Worm (Caenorhabditis elegans) whole organism, young adult: ENCODE data around the gene srx-116.

Source experiments
- B0336.3 ChIP-seq: fragments of 200-800 bp; sonication (Bioruptor generic); IDR thresholded peaks from 2 replicates; pipeline ENCODE4 v1.3.6; 2022; ENCODE audit warnings: missing genetic modification characterization, missing compliant biosample characterization
- C06A6.2 ChIP-seq: fragments of 200-800 bp; sonication (Bioruptor generic); conservative IDR thresholded peaks from 2 replicates; pipeline ENCODE4 v1.3.6; 2022; ENCODE audit warnings: missing genetic modification characterization, missing compliant biosample characterization
- C17E4.6 ChIP-seq: fragments of 200-800 bp; sonication (Bioruptor generic); IDR thresholded peaks from 2 replicates; pipeline ENCODE4 v1.3.6; 2022; ENCODE audit warnings: missing genetic modification reagents, missing genetic modification characterization, missing compliant biosample characterization
- D2030.7 ChIP-seq: fragments of 200-800 bp; sonication (Bioruptor generic); IDR thresholded peaks from 2 replicates; pipeline ENCODE4 v1.3.6; 2022; ENCODE audit warnings: missing genetic modification reagents, missing genetic modification characterization, missing compliant biosample characterization
- F22D6.2 ChIP-seq: sonication (generic microtip); optimal IDR thresholded peaks from 2 replicates; lab custom pipeline; 2016; ENCODE audit warnings: mild to moderate bottlenecking, missing genetic modification characterization, missing compliant biosample characterization
- K11D2.4 ChIP-seq: fragments of 200-800 bp; sonication (Bioruptor generic); IDR thresholded peaks from 2 replicates; pipeline ENCODE4 v1.3.6; 2022; ENCODE audit warnings: missing genetic modification reagents, missing genetic modification characterization, missing compliant biosample characterization
- K12H6.12 ChIP-seq: fragments of 200-800 bp; sonication (Bioruptor generic); optimal IDR thresholded peaks from 2 replicates; lab custom pipeline; 2018; ENCODE audit warnings: mild to moderate bottlenecking, missing genetic modification characterization, missing compliant biosample characterization
- T26A5.8 ChIP-seq: sonication (generic microtip); optimal IDR thresholded peaks from 2 replicates; lab custom pipeline; 2016; ENCODE audit warnings: missing genetic modification characterization, missing compliant biosample characterization
- Y95B8A.8 ChIP-seq: fragments of 200-800 bp; sonication (Bioruptor generic); IDR thresholded peaks from 2 replicates; pipeline ENCODE4 v1.3.6; 2022; ENCODE audit warnings: missing genetic modification reagents, missing genetic modification characterization, missing compliant biosample characterization
- atf-7 ChIP-seq: sonication (generic microtip); optimal IDR thresholded peaks from 2 replicates; lab custom pipeline; 2017; ENCODE audit warnings: mild to moderate bottlenecking, missing genetic modification characterization, missing compliant biosample characterization
- attf-5 ChIP-seq: fragments of 200-800 bp; sonication (Bioruptor generic); optimal IDR thresholded peaks from 2 replicates; lab custom pipeline; 2018; ENCODE audit warnings: mild to moderate bottlenecking, missing genetic modification characterization, missing compliant biosample characterization
- cebp-1 ChIP-seq, 2 experiments: fragments of 200-800 bp in 1 of 2; sonication (Bioruptor generic) in 1 of 2; sonication (generic microtip) in 1 of 2; IDR thresholded peaks in 1 of 2; optimal IDR thresholded peaks in 1 of 2; 2 replicates each; pipeline versions ENCODE4 v1.3.6 to Lab custom; 2017 to 2022; ENCODE audit warnings: missing compliant biosample characterization in 2 of 2, missing genetic modification characterization in 2 of 2, mild to moderate bottlenecking in 1 of 2, missing genetic modification reagents in 1 of 2, moderate library complexity in 1 of 2
- ceh-58 ChIP-seq: fragments of 200-800 bp; sonication (Bioruptor generic); IDR thresholded peaks from 2 replicates; pipeline ENCODE4 v1.3.6; 2022; ENCODE audit warnings: missing genetic modification characterization, missing compliant biosample characterization
- chd-7 ChIP-seq: sonication (generic microtip); optimal IDR thresholded peaks from 2 replicates; lab custom pipeline; 2016; ENCODE audit warnings: mild to moderate bottlenecking, missing genetic modification characterization, moderate library complexity, missing compliant biosample characterization
- die-1 ChIP-seq: sonication (generic microtip); optimal IDR thresholded peaks from 2 replicates; lab custom pipeline; 2016; ENCODE audit warnings: missing genotype, mild to moderate bottlenecking, missing genetic modification characterization, missing compliant biosample characterization
- ekl-4 ChIP-seq: fragments of 200-800 bp; sonication (Bioruptor generic); IDR thresholded peaks from 2 replicates; pipeline ENCODE4 v1.3.6; 2022; ENCODE audit warnings: missing genetic modification reagents, missing genetic modification characterization, missing compliant biosample characterization
- ets-4 ChIP-seq: fragments of 200-800 bp; sonication (Bioruptor generic); optimal IDR thresholded peaks from 2 replicates; lab custom pipeline; 2018; ENCODE audit warnings: mild to moderate bottlenecking, missing genetic modification characterization, missing compliant biosample characterization
- hmg-1.2 ChIP-seq: fragments of 200-800 bp; sonication (Bioruptor generic); IDR thresholded peaks from 2 replicates; pipeline ENCODE4 v1.3.6; 2022; ENCODE audit warnings: missing genetic modification reagents, missing genetic modification characterization, missing compliant biosample characterization
- hrde-1 ChIP-seq: sonication (generic microtip); optimal IDR thresholded peaks from 2 replicates; lab custom pipeline; 2016; ENCODE audit warnings: missing genetic modification characterization, mild to moderate bottlenecking, missing compliant biosample characterization, moderate library complexity, missing genotype, missing genetic modification reagents, borderline replicate concordance
- hsf-1 ChIP-seq: fragments of 200-800 bp; sonication (Bioruptor generic); IDR thresholded peaks from 2 replicates; pipeline ENCODE4 v1.3.6; 2022; ENCODE audit warnings: missing genetic modification reagents, missing genetic modification characterization, missing compliant biosample characterization
- lag-1 ChIP-seq: fragments of 200-800 bp; sonication (Bioruptor generic); IDR thresholded peaks from 2 replicates; pipeline ENCODE4 v1.3.6; 2022; ENCODE audit warnings: missing genetic modification reagents, missing genetic modification characterization, missing compliant biosample characterization
- lin-35 ChIP-seq, 3 experiments: fragments of 150-350 bp in 2 of 3; sonication (generic microtip) in 1 of 3; optimal IDR thresholded peaks; 2 replicates each; lab custom pipeline; 2014 to 2018; ENCODE audit warnings: missing biosample characterization in 3 of 3, missing genetic modification characterization in 3 of 3, missing genetic modification reagents in 3 of 3
- lin-40 ChIP-seq: sonication (generic microtip); optimal IDR thresholded peaks from 2 replicates; lab custom pipeline; 2016; ENCODE audit warnings: missing genetic modification characterization, mild to moderate bottlenecking, missing compliant biosample characterization, missing genotype, missing genetic modification reagents
- madf-6 ChIP-seq: fragments of 200-800 bp; sonication (Bioruptor generic); IDR thresholded peaks from 2 replicates; pipeline ENCODE4 v1.3.6; 2022; ENCODE audit warnings: missing genetic modification reagents, missing genetic modification characterization, missing compliant biosample characterization
- mcd-1 ChIP-seq: fragments of 200-800 bp; sonication (Bioruptor generic); IDR thresholded peaks from 2 replicates; pipeline ENCODE4 v1.3.6; 2022; ENCODE audit warnings: missing genetic modification reagents, missing genetic modification characterization, missing compliant biosample characterization
- nfya-1 ChIP-seq: sonication (generic microtip); optimal IDR thresholded peaks from 2 replicates; lab custom pipeline; 2017; ENCODE audit warnings: antibody characterized with exemption, missing compliant biosample characterization, missing genetic modification characterization, borderline replicate concordance; ENCODE audit not compliant: insufficient read depth
- nfyb-1 ChIP-seq: fragments of 200-800 bp; sonication (Bioruptor generic); IDR thresholded peaks from 2 replicates; pipeline ENCODE4 v1.3.6; 2022; ENCODE audit warnings: missing genetic modification reagents, missing genetic modification characterization, missing compliant biosample characterization
- nhr-27 ChIP-seq: fragments of 200-800 bp; sonication (Bioruptor generic); optimal IDR thresholded peaks from 2 replicates; lab custom pipeline; 2018; ENCODE audit warnings: mild to moderate bottlenecking, missing genetic modification characterization, moderate library complexity, missing compliant biosample characterization
- nhr-80 ChIP-seq: sonication (generic microtip); optimal IDR thresholded peaks from 2 replicates; lab custom pipeline; 2016; ENCODE audit warnings: missing genetic modification characterization, missing compliant biosample characterization
- pha-4 ChIP-seq: fragments of 150-350 bp; sonication (generic microtip); optimal IDR thresholded peaks from 2 replicates; lab custom pipeline; 2014; ENCODE audit warnings: missing biosample characterization, missing genetic modification reagents, missing genetic modification characterization
- rcor-1 ChIP-seq: fragments of 200-800 bp; sonication (Bioruptor generic); IDR thresholded peaks from 2 replicates; pipeline ENCODE4 v1.3.6; 2022; ENCODE audit warnings: missing genetic modification reagents, missing genetic modification characterization, missing compliant biosample characterization
- rpc-1 ChIP-seq, 2 experiments: fragments of 150-350 bp in 1 of 2; sonication (generic microtip) in 1 of 2; optimal IDR thresholded peaks; 2 replicates each; lab custom pipeline; 2014 to 2018; ENCODE audit warnings: missing biosample characterization in 1 of 2, missing genetic modification characterization in 1 of 2, missing genetic modification reagents in 1 of 2, missing genotype in 1 of 2
- snpc-4 ChIP-seq, 5 experiments: fragments of 150-350 bp in 1 of 5; sonication (generic microtip) in 4 of 5; optimal IDR thresholded peaks; 2 replicates each; lab custom pipeline; 2014 to 2018; ENCODE audit warnings: missing genetic modification characterization in 5 of 5, missing biosample characterization in 3 of 5, antibody characterized with exemption in 2 of 5, mild to moderate bottlenecking in 2 of 5, missing compliant biosample characterization in 2 of 5, missing genotype in 2 of 5, moderate library complexity in 2 of 5, missing genetic modification reagents in 1 of 5
- somi-1 ChIP-seq: fragments of 200-800 bp; sonication (Bioruptor generic); optimal IDR thresholded peaks from 2 replicates; lab custom pipeline; 2018; ENCODE audit warnings: mild to moderate bottlenecking, missing genetic modification characterization, missing compliant biosample characterization
- tbp1 ChIP-seq: fragments of 200-800 bp; sonication (Bioruptor generic); optimal IDR thresholded peaks from 2 replicates; lab custom pipeline; 2018; ENCODE audit warnings: mild to moderate bottlenecking, missing genetic modification characterization, missing compliant biosample characterization
- tbx-9 ChIP-seq: sonication (generic microtip); optimal IDR thresholded peaks from 2 replicates; lab custom pipeline; 2016; ENCODE audit warnings: borderline replicate concordance, missing genetic modification characterization, inconsistent platforms, missing compliant biosample characterization
- ztf-22 ChIP-seq: fragments of 200-800 bp; sonication (Bioruptor generic); optimal IDR thresholded peaks from 2 replicates; lab custom pipeline; 2018; ENCODE audit warnings: mild to moderate bottlenecking, missing genetic modification characterization, moderate library complexity, missing compliant biosample characterization
- ztf-25 ChIP-seq: fragments of 200-800 bp; sonication (Bioruptor generic); IDR thresholded peaks from 2 replicates; pipeline ENCODE4 v1.3.6; 2022; ENCODE audit warnings: missing genetic modification reagents, missing genetic modification characterization, missing compliant biosample characterization
- ztf-26 ChIP-seq: sonication (generic microtip); optimal IDR thresholded peaks from 2 replicates; lab custom pipeline; 2017; ENCODE audit warnings: missing genetic modification characterization, missing compliant biosample characterization

srx-116 gene

ce11 chrV:12637238-12637690, 33.4 kb upstream of the srx-116 start, which contains the start of gene F56H9.2:
F56H9.2 (plus strand) TSS chrV:12637663.
- TF ChIP-seq ekl-4 = peak; percentile 46; the same call in 1 of the 2 replicates
- TF ChIP-seq nfyb-1 = peak; percentile 73
- TF ChIP-seq C06A6.2 (GFP tag; lab: Robert Waterston, UW) = peak; percentile 67; the same call in 1 of the 2 replicates
- peak; percentile 52 for TF ChIP-seq nhr-80 (tag; lab: Kevin White, UChicago)
- no peak for TF ChIP-seq cebp-1 (GFP tag; IDR thresholded peaks at IDR 0.05; lab: Robert Waterston, UW)
- TF ChIP-seq cebp-1 (tag; optimal IDR thresholded peaks at IDR 0.05; lab: Kevin White, UChicago) = peak; percentile 64
- no peak for TF ChIP-seq nfya-1
- TF ChIP-seq B0336.3 = peak; percentile 61
- TF ChIP-seq ztf-25 (GFP tag; lab: Robert Waterston, UW) = no peak
- no peak for TF ChIP-seq Y95B8A.8 (GFP tag; lab: Robert Waterston, UW)
- TF ChIP-seq snpc-4 (GFP tag; optimal IDR thresholded peaks at IDR 0.05; lab: Kevin White, UChicago) = no peak
- peak in 1 of 4 experiments; percentile 20 for TF ChIP-seq snpc-4 (tag; optimal IDR thresholded peaks at IDR 0.05; lab: Kevin White, UChicago)
- no peak for TF ChIP-seq D2030.7 (GFP tag; lab: Robert Waterston, UW)
- peak; percentile 73 for TF ChIP-seq ztf-22
- peak; percentile 50; the same call in 1 of the 2 replicates for TF ChIP-seq hmg-1.2 (GFP tag; lab: Robert Waterston, UW)
- no peak for TF ChIP-seq madf-6 (GFP tag; lab: Robert Waterston, UW)
- TF ChIP-seq atf-7 (tag; lab: Kevin White, UChicago) = peak; percentile 60
- peak in 1 of 3 experiments; percentile 18 for TF ChIP-seq lin-35 (GFP tag; optimal IDR thresholded peaks at IDR 0.05; lab: Kevin White, UChicago)
- TF ChIP-seq C17E4.6 (GFP tag; lab: Robert Waterston, UW) = no peak
- peak; percentile 82 for TF ChIP-seq F22D6.2
- peak; percentile 50; the same call in 1 of the 2 replicates for TF ChIP-seq hsf-1 (GFP tag; lab: Robert Waterston, UW)
- no peak for TF ChIP-seq nhr-27 (tag; lab: Kevin White, UChicago)
- TF ChIP-seq ceh-58 (GFP tag; lab: Robert Waterston, UW) = no peak
- TF ChIP-seq rpc-1 (optimal IDR thresholded peaks at IDR 0.05; lab: Kevin White, UChicago) = no peak
- TF ChIP-seq rpc-1 (tag; optimal IDR thresholded peaks at IDR 0.05; lab: Kevin White, UChicago) = no peak
- 0 out of 2 replicates have a peak, but pooled peaks have one; percentile 21 for TF ChIP-seq rcor-1 (GFP tag; lab: Robert Waterston, UW)
- TF ChIP-seq tbx-9 (tag; lab: Kevin White, UChicago) = no peak
- TF ChIP-seq T26A5.8 (tag; lab: Kevin White, UChicago) = no peak
- peak; percentile 7 for TF ChIP-seq somi-1 (GFP tag; lab: Kevin White, UChicago)
- peak; percentile 31 for TF ChIP-seq tbp1 (GFP tag; lab: Kevin White, UChicago)
- no peak for TF ChIP-seq lag-1 (GFP tag; lab: Robert Waterston, UW)
- TF ChIP-seq ets-4 = peak; percentile 11
- TF ChIP-seq K12H6.12 (tag; lab: Kevin White, UChicago) = peak; percentile 67
- TF ChIP-seq ztf-26 (tag; lab: Kevin White, UChicago) = peak; percentile 76
- peak; percentile 43; the same call in 1 of the 2 replicates for TF ChIP-seq mcd-1 (GFP tag; lab: Robert Waterston, UW)
- no peak for TF ChIP-seq hrde-1 (tag; lab: Kevin White, UChicago)
- TF ChIP-seq lin-40 (tag; lab: Kevin White, UChicago) = peak; percentile 67
- peak; percentile 55 for TF ChIP-seq attf-5 (GFP tag; lab: Kevin White, UChicago)
- peak; percentile 68 for TF ChIP-seq chd-7 (tag; lab: Kevin White, UChicago)
- TF ChIP-seq K11D2.4 (GFP tag; lab: Robert Waterston, UW) = peak; percentile 39; the same call in 1 of the 2 replicates
- peak; percentile 39 for TF ChIP-seq pha-4
- TF ChIP-seq die-1 (tag; lab: Kevin White, UChicago) = peak; percentile 5
